Worm (Caenorhabditis elegans) whole organism, early embryonic: ENCODE measurements around the gene F25H9.6.

ENCODE experiments used
- B0310.2 ChIP-seq: sonication (generic microtip); optimal IDR thresholded peaks from 2 replicates; lab custom pipeline; 2016; ENCODE audit warnings: mild to moderate bottlenecking, missing genetic modification characterization, missing compliant biosample characterization
- ama-1 ChIP-seq: fragments of 150-350 bp; optimal IDR thresholded peaks from 2 replicates; lab custom pipeline; 2014
- ceh-13 ChIP-seq: fragments of 200-800 bp; sonication (Bioruptor generic); optimal IDR thresholded peaks from 2 replicates; lab custom pipeline; 2018; ENCODE audit warnings: mild to moderate bottlenecking, missing genetic modification characterization, missing compliant biosample characterization
- hnd-1 ChIP-seq: sonication (generic microtip); optimal IDR thresholded peaks from 2 replicates; lab custom pipeline; 2016; ENCODE audit warnings: missing genetic modification characterization, missing compliant biosample characterization
- scrt-1 ChIP-seq: fragments of 200-800 bp; sonication (Bioruptor generic); IDR thresholded peaks from 2 replicates; pipeline ENCODE4 v1.3.6; 2022; ENCODE audit warnings: missing genetic modification characterization, missing compliant biosample characterization
- sea-1 ChIP-seq: fragments of 200-800 bp; sonication (Bioruptor generic); conservative IDR thresholded peaks from 2 replicates; pipeline ENCODE4 v1.3.6; 2022; ENCODE audit warnings: missing genetic modification characterization, missing compliant biosample characterization
- tra-4 ChIP-seq: sonication (generic microtip); optimal IDR thresholded peaks from 2 replicates; lab custom pipeline; 2017; ENCODE audit warnings: missing genetic modification characterization, missing compliant biosample characterization

ce11 chrV:13476350-13476749, 8.2 kb upstream of the F25H9.6 start, which contains the start of gene T10G3.8:
- TF ChIP-seq ama-1 (lab: Kevin White, UChicago) (no peak), hnd-1 (tag; lab: Kevin White, UChicago) (no peak), scrt-1 (GFP tag; lab: Robert Waterston, UW) (no peak), ceh-13 (GFP tag; lab: Kevin White, UChicago) (no peak), B0310.2 (tag; lab: Kevin White, UChicago) (no peak), tra-4 (tag; lab: Kevin White, UChicago) (no peak), sea-1 (no peak)
